Worm (Caenorhabditis elegans): ENCODE data around the gene F35H8.1.

F35H8.1 gene

DNA sequence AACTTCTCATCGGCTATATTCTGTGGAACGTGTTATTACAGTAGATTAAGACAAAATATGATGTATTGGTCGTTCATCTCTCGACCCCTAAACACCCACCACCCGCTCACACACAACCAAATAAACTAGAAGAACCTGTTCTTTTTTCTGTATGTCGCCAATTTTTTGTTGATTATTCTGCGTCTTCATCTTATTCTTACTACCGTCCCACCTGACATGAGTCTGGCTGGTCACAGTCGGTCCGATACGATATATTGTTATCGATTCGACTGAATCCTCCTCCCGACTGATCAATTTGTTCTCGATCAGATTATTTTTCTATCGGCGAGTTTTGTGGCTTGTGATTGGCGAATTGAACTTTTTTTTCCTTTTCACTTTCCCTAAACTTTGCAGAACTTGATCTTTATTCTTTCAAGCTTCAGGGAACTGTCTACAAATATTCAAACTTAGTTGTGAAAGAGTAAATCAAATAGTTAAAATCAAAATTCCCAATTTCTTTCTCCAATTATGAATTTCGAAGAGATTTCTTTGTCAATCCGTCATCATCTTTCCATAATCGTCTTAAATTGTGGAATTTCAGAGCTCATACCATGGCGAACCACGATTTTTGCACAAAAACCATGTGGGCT is 2.0 kb upstream of the F35H8.1 start, which contains the start of gene F35H8.2:
Gene F35H8.2, plus strand, starts transcription at position 579 of the 629 bp plus-strand sequence.
- TF ChIP-seq tra-4 (tag; optimal IDR thresholded peaks at IDR 0.05) (no peak), flt-1 (GFP tag; IDR thresholded peaks at IDR 0.05) (no peak), hnd-1 (tag; optimal IDR thresholded peaks at IDR 0.05) (no peak), aly-1 (tag; optimal IDR thresholded peaks at IDR 0.05) (no peak), B0310.2 (tag; optimal IDR thresholded peaks at IDR 0.05) (no peak), tbx-11 (GFP tag; IDR thresholded peaks at IDR 0.05) (no peak), hmbx-1 (tag; optimal IDR thresholded peaks at IDR 0.05) (no peak), ceh-36 (tag; optimal IDR thresholded peaks at IDR 0.05) (no peak), ama-1 (optimal IDR thresholded peaks at IDR 0.05) (no peak), F13C5.2 (tag; optimal IDR thresholded peaks at IDR 0.05) (no peak), ceh-13 (GFP tag; optimal IDR thresholded peaks at IDR 0.05) (no peak), tbx-37 (GFP tag; conservative IDR thresholded peaks at IDR 0.05) (no peak), sea-1 (GFP tag; conservative IDR thresholded peaks at IDR 0.05) (no peak)

DNA sequence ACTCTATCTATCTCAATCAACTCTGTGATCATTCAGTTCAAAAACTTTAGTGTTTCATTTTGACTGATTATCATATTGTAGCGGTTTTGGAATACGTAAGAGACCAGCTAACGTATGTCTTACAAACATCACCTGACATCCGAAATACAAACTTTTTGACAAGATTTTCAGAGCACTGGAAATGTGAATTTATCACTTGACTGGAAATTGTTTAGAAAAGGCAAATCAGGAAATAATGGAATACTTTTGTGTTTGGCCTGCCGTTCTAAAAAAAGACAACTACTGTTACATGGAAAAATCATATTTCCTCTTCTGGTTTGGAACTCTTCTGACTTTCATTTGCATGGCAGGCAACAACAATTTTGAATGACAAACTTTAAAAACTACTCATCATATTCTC is 1.5 kb downstream of the F35H8.1 start, which contains the start of gene F35H8.12:
Gene F35H8.12, plus strand, starts transcription at position 301 of the 400 bp plus-strand sequence.
- TF ChIP-seq flt-1 (GFP tag; IDR thresholded peaks at IDR 0.05) (no peak), tbx-37 (GFP tag; conservative IDR thresholded peaks at IDR 0.05) (no peak)

ce11 chrII:9550718-9551117 is 2.4 kb downstream of the F35H8.1 start, which contains the start of gene sra-6:
sra-6 (minus strand) TSS chrII:9550818.
- TF ChIP-seq sea-1 (GFP tag; conservative IDR thresholded peaks at IDR 0.05): no peak
- TF ChIP-seq tra-4 (tag; optimal IDR thresholded peaks at IDR 0.05): no peak
- no peak for TF ChIP-seq ceh-13 (GFP tag; optimal IDR thresholded peaks at IDR 0.05)
- TF ChIP-seq hnd-1 (tag; optimal IDR thresholded peaks at IDR 0.05): no peak
- TF ChIP-seq pes-1 (GFP tag; IDR thresholded peaks at IDR 0.05): no peak
- TF ChIP-seq flt-1 (GFP tag; IDR thresholded peaks at IDR 0.05): no peak
- no peak for TF ChIP-seq F13C5.2 (tag; optimal IDR thresholded peaks at IDR 0.05)
- TF ChIP-seq tbx-37 (GFP tag; conservative IDR thresholded peaks at IDR 0.05): no peak
- TF ChIP-seq scrt-1 (GFP tag; IDR thresholded peaks at IDR 0.05): no peak
- no peak for TF ChIP-seq hmbx-1 (tag; optimal IDR thresholded peaks at IDR 0.05)
- TF ChIP-seq B0310.2 (tag; optimal IDR thresholded peaks at IDR 0.05): no peak
- no peak for TF ChIP-seq aly-1 (tag; optimal IDR thresholded peaks at IDR 0.05)

DNA sequence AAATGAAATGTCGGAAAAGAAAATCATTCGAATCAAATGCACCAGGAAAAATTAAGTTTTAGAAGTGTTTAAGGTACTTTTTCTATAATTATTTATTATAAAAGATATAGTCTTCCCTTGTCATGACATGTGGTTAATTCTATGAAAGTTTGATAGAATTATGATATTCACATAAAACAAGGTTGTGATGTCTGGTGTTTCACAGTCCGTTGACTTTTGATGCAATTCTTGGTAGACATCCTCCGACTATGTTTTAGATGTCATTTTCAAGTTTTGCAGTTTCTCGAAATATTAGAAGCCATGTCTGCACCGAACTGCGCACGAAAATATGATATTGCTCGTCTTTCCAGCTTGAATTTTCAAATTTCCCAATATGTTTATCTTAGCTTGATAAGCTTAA is 8.7 kb downstream of the F35H8.1 start, which contains the start of gene sra-7:
Gene sra-7, plus strand, starts transcription at position 301 of the 400 bp plus-strand sequence.
- no peak for TF ChIP-seq tra-4 (tag; optimal IDR thresholded peaks at IDR 0.05)

DNA sequence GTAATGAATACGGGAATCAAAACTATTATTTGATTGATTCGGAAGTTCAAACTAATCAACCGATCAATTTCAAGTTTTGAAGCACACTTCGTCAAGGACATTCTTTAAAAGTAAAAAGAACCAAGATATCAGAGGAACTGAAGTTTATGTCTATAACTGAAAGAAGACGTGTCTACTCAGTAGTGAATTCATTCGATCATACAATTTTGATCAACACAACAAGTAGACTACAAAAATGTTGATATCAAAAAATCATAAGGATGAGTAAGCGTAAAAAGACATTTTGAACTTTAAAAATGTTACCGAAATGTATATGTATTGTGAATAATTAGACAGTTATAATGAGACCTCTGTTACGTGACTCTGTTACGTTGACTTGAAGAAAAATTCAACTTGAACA is 10.3 kb downstream of the F35H8.1 start, which contains the start of gene sra-4:
Gene sra-4, minus strand, starts transcription at position 101 of the 400 bp plus-strand sequence.
- TF ChIP-seq pes-1 (GFP tag; IDR thresholded peaks at IDR 0.05) (no peak), tbx-11 (GFP tag; IDR thresholded peaks at IDR 0.05) (no peak), tra-4 (tag; optimal IDR thresholded peaks at IDR 0.05) (no peak), ets-7 (tag; optimal IDR thresholded peaks at IDR 0.05) (no peak), tbx-37 (GFP tag; conservative IDR thresholded peaks at IDR 0.05) (no peak), flt-1 (GFP tag; IDR thresholded peaks at IDR 0.05) (no peak), F13C5.2 (tag; optimal IDR thresholded peaks at IDR 0.05) (no peak), hnd-1 (tag; optimal IDR thresholded peaks at IDR 0.05) (no peak), ama-1 (optimal IDR thresholded peaks at IDR 0.05) (no peak), scrt-1 (GFP tag; IDR thresholded peaks at IDR 0.05) (no peak), ceh-36 (tag; optimal IDR thresholded peaks at IDR 0.05) (no peak)

DNA sequence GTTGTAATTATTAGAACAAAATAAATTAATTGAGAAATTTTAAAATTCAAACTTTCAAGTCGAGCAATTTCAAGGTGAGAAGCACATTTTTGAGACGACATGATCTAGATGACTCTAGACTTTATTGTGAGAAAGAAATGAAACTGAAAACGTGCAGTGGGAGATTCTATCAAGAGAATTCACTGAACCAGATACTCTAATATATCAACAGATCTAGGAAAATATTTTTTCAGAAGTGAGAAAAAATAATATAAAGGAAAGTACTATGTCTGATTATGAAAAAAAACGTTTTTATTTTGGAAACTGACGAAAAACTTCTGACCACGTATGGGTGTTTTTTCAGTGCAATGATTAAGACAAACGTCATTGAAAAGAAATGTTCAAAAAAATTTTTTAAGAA is 12.4 kb downstream of the F35H8.1 start, which contains the start of gene sra-3:
Gene sra-3, minus strand, starts transcription at position 101 of the 400 bp plus-strand sequence.
- TF ChIP-seq ceh-36 (tag; optimal IDR thresholded peaks at IDR 0.05) (no peak), aly-1 (tag; optimal IDR thresholded peaks at IDR 0.05) (no peak), sea-1 (GFP tag; conservative IDR thresholded peaks at IDR 0.05) (no peak), F13C5.2 (tag; optimal IDR thresholded peaks at IDR 0.05) (no peak)

DNA sequence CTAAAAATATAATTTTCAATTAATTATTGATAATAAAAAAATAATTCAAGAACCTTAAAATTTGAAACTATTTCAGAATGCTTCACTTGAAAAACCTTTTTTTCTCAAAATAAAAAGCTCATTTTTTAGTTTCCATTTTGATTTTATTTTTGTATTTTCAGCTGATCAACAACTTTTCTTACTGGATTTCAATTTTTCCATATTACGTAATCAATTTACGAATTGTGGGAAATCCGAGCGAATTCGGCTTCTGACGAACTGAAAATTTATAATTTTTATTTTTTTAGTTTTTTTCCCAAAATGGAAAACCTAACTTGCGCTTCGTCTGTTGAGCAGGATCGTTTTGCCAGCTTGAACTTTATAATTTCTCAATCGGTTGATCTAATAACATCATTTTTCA is 15.7 kb downstream of the F35H8.1 start, which contains the start of gene sra-8:
Gene sra-8, plus strand, starts transcription at position 301 of the 400 bp plus-strand sequence.
- no peak for TF ChIP-seq F13C5.2 (tag; optimal IDR thresholded peaks at IDR 0.05)

DNA sequence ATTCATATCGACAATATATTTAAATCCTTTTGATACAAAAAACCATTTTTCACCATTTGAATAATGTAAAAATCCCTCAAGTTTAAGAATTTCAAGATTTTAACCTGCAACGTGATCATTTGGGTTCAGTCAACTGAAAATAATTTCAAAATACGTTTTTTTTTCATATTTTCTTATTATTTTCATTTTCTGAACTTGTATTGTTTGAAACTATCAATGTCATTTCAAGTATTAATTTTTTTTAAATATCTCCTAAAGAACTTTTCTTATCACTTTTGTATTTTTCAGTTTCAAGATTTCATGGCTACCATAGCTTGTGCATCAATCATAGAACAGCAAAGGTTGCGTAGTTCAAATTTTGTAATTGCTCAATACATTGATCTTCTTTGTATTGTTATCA is 21.1 kb downstream of the F35H8.1 start, which contains the start of gene sra-9:
Gene sra-9, plus strand, starts transcription at position 301 of the 400 bp plus-strand sequence.
- TF ChIP-seq tbx-11 (GFP tag; IDR thresholded peaks at IDR 0.05) (no peak), hmbx-1 (tag; optimal IDR thresholded peaks at IDR 0.05) (no peak), ceh-13 (GFP tag; optimal IDR thresholded peaks at IDR 0.05) (no peak), flt-1 (GFP tag; IDR thresholded peaks at IDR 0.05) (no peak), tbx-37 (GFP tag; conservative IDR thresholded peaks at IDR 0.05) (no peak), hmg-4 (GFP tag; optimal IDR thresholded peaks at IDR 0.05) (no peak), hnd-1 (tag; optimal IDR thresholded peaks at IDR 0.05) (no peak), aly-1 (tag; optimal IDR thresholded peaks at IDR 0.05) (no peak), tra-4 (tag; optimal IDR thresholded peaks at IDR 0.05) (no peak), sea-1 (GFP tag; conservative IDR thresholded peaks at IDR 0.05) (no peak), scrt-1 (GFP tag; IDR thresholded peaks at IDR 0.05) (no peak), pes-1 (GFP tag; IDR thresholded peaks at IDR 0.05) (no peak), B0310.2 (tag; optimal IDR thresholded peaks at IDR 0.05) (no peak), F13C5.2 (tag; optimal IDR thresholded peaks at IDR 0.05) (no peak), ama-1 (optimal IDR thresholded peaks at IDR 0.05) (no peak), ets-7 (tag; optimal IDR thresholded peaks at IDR 0.05) (no peak), ceh-36 (tag; optimal IDR thresholded peaks at IDR 0.05) (no peak)

Data from whole organism, early embryonic.